Worm (Caenorhabditis elegans) whole organism, L1 larva: ENCODE results near the gene sqv-1.

Experiments
- C16A3.4 ChIP-seq: fragments of 150-350 bp; optimal IDR thresholded peaks from 2 replicates; lab custom pipeline; 2014; ENCODE audit warnings: missing biosample characterization, missing genetic modification characterization
- C34B4.2 ChIP-seq: sonication (generic microtip); optimal IDR thresholded peaks from 2 replicates; lab custom pipeline; 2017; ENCODE audit warnings: mild to moderate bottlenecking, missing genetic modification characterization, missing compliant biosample characterization
- F16B12.6 ChIP-seq: fragments of 150-350 bp; optimal IDR thresholded peaks from 2 replicates; lab custom pipeline; 2014; ENCODE audit warnings: missing biosample characterization, missing genetic modification characterization
- Y116A8C.19 ChIP-seq: sonication (generic microtip); optimal IDR thresholded peaks from 2 replicates; lab custom pipeline; 2016; ENCODE audit warnings: missing compliant biosample characterization, missing genetic modification characterization, borderline replicate concordance
- aha-1 ChIP-seq: fragments of 150-350 bp; optimal IDR thresholded peaks from 2 replicates; lab custom pipeline; 2014; ENCODE audit warnings: missing biosample characterization, missing genetic modification characterization
- aly-2 ChIP-seq: fragments of 150-350 bp; optimal IDR thresholded peaks from 2 replicates; lab custom pipeline; 2014; ENCODE audit warnings: missing biosample characterization, missing genetic modification characterization
- blmp-1 ChIP-seq: fragments of 150-350 bp; optimal IDR thresholded peaks from 2 replicates; lab custom pipeline; 2014; ENCODE audit warnings: missing biosample characterization, missing genetic modification characterization
- ceh-8 ChIP-seq: fragments of 200-800 bp; sonication (Bioruptor generic); optimal IDR thresholded peaks from 2 replicates; lab custom pipeline; 2018; ENCODE audit warnings: mild to moderate bottlenecking, missing genetic modification characterization, moderate library complexity, missing compliant biosample characterization
- ceh-82 ChIP-seq, 3 experiments: fragments of 150-350 bp in 1 of 3; sonication (generic microtip) in 2 of 3; optimal IDR thresholded peaks; 2 replicates each; lab custom pipeline; 2014 to 2017; ENCODE audit warnings: missing biosample characterization in 3 of 3, missing genetic modification characterization in 3 of 3
- ceh-88 ChIP-seq: fragments of 200-800 bp; sonication (Bioruptor generic); IDR thresholded peaks from 2 replicates; pipeline ENCODE4 v1.3.6; 2022; ENCODE audit warnings: missing genetic modification characterization, missing compliant biosample characterization
- ceh-90 ChIP-seq: sonication (generic microtip); optimal IDR thresholded peaks from 2 replicates; lab custom pipeline; 2016; ENCODE audit warnings: missing genetic modification characterization, missing compliant biosample characterization
- ces-1 ChIP-seq: fragments of 150-350 bp; optimal IDR thresholded peaks from 2 replicates; lab custom pipeline; 2014; ENCODE audit warnings: missing biosample characterization, missing genetic modification reagents, missing genetic modification characterization
- dpl-1 ChIP-seq, 3 experiments: fragments of 150-350 bp in 2 of 3; sonication (generic microtip) in 1 of 3; optimal IDR thresholded peaks; 2 replicates each; lab custom pipeline; 2014 to 2017; ENCODE audit warnings: missing biosample characterization in 3 of 3, missing genetic modification characterization in 3 of 3, missing genetic modification reagents in 3 of 3
- dsc-1 ChIP-seq: sonication (generic microtip); optimal IDR thresholded peaks from 2 replicates; lab custom pipeline; 2016; ENCODE audit warnings: mild to moderate bottlenecking, missing genetic modification characterization, missing compliant biosample characterization
- egl-13 ChIP-seq: sonication (generic microtip); optimal IDR thresholded peaks from 2 replicates; lab custom pipeline; 2016; ENCODE audit warnings: missing genotype, missing genetic modification reagents, missing genetic modification characterization, missing compliant biosample characterization
- elt-2 ChIP-seq: sonication (generic microtip); optimal IDR thresholded peaks from 2 replicates; lab custom pipeline; 2016; ENCODE audit warnings: missing genetic modification characterization, mild to moderate bottlenecking, inconsistent platforms, missing compliant biosample characterization, missing genetic modification reagents
- ets-5 ChIP-seq: fragments of 200-800 bp; sonication (Bioruptor generic); IDR thresholded peaks from 2 replicates; pipeline ENCODE4 v1.3.6; 2022; ENCODE audit warnings: missing genetic modification characterization, missing compliant biosample characterization
- fkh-8 ChIP-seq: sonication (generic microtip); optimal IDR thresholded peaks from 2 replicates; lab custom pipeline; 2016; ENCODE audit warnings: mild to moderate bottlenecking, missing genetic modification characterization, missing compliant biosample characterization
- fos-1 ChIP-seq: fragments of 150-350 bp; optimal IDR thresholded peaks from 2 replicates; lab custom pipeline; 2014; ENCODE audit warnings: missing biosample characterization, missing genetic modification characterization
- grh-1 ChIP-seq: fragments of 200-800 bp; sonication (Bioruptor generic); IDR thresholded peaks from 2 replicates; pipeline ENCODE4 v1.3.6; 2022; ENCODE audit warnings: missing genetic modification reagents, missing genetic modification characterization, missing compliant biosample characterization
- hlh-17 ChIP-seq: fragments of 200-800 bp; sonication (Bioruptor generic); optimal IDR thresholded peaks from 2 replicates; lab custom pipeline; 2018; ENCODE audit warnings: missing genetic modification characterization, mild to moderate bottlenecking, missing compliant biosample characterization, moderate library complexity, borderline replicate concordance
- hpl-2 ChIP-seq: fragments of 150-350 bp; optimal IDR thresholded peaks from 2 replicates; lab custom pipeline; 2014; ENCODE audit warnings: missing biosample characterization, missing genetic modification reagents, missing genetic modification characterization
- jun-1 ChIP-seq: fragments of 150-350 bp; optimal IDR thresholded peaks from 2 replicates; lab custom pipeline; 2014; ENCODE audit warnings: missing biosample characterization, missing genetic modification reagents, missing genetic modification characterization
- lin-13 ChIP-seq: fragments of 150-350 bp; optimal IDR thresholded peaks from 2 replicates; lab custom pipeline; 2014; ENCODE audit warnings: missing biosample characterization, missing genetic modification reagents, missing genetic modification characterization
- lin-14 ChIP-seq: fragments of 200-800 bp; sonication (Bioruptor generic); optimal IDR thresholded peaks from 2 replicates; lab custom pipeline; 2018; ENCODE audit warnings: mild to moderate bottlenecking, missing genetic modification characterization, moderate library complexity, missing compliant biosample characterization
- lin-15B ChIP-seq: fragments of 150-350 bp; sonication (generic microtip); optimal IDR thresholded peaks from 3 replicates; lab custom pipeline; 2014; ENCODE audit warnings: missing biosample characterization, missing genetic modification characterization
- lin-35 ChIP-seq, 2 experiments: fragments of 150-350 bp; optimal IDR thresholded peaks; 2 replicates each; lab custom pipeline; 2014; ENCODE audit warnings: missing biosample characterization in 2 of 2, missing genetic modification characterization in 2 of 2, missing genetic modification reagents in 2 of 2
- lin-39 ChIP-seq: fragments of 150-350 bp; optimal IDR thresholded peaks from 2 replicates; lab custom pipeline; 2014; ENCODE audit warnings: missing biosample characterization, missing genetic modification reagents, missing genetic modification characterization
- lsy-2 ChIP-seq, 2 experiments: fragments of 150-350 bp; optimal IDR thresholded peaks; 2 replicates each; lab custom pipeline; 2014; ENCODE audit warnings: missing biosample characterization in 2 of 2, missing genetic modification characterization in 2 of 2
- mdl-1 ChIP-seq, 2 experiments: fragments of 150-350 bp; optimal IDR thresholded peaks; 2 replicates each; lab custom pipeline; 2014 to 2017; ENCODE audit warnings: missing biosample characterization in 2 of 2, missing genetic modification characterization in 2 of 2, inconsistent platforms in 1 of 2
- mep-1 ChIP-seq: fragments of 150-350 bp; optimal IDR thresholded peaks from 2 replicates; lab custom pipeline; 2014; ENCODE audit warnings: missing biosample characterization, missing genetic modification characterization
- nhr-11 ChIP-seq: fragments of 150-350 bp; optimal IDR thresholded peaks from 2 replicates; lab custom pipeline; 2014; ENCODE audit warnings: missing biosample characterization, missing genetic modification characterization
- nhr-12 ChIP-seq: sonication (generic microtip); optimal IDR thresholded peaks from 2 replicates; lab custom pipeline; 2017; ENCODE audit warnings: missing biosample characterization, missing genetic modification characterization
- nhr-19 ChIP-seq: fragments of 200-800 bp; sonication (Bioruptor generic); conservative IDR thresholded peaks from 2 replicates; pipeline ENCODE4 v1.3.6; 2022; ENCODE audit warnings: missing genetic modification characterization, missing compliant biosample characterization
- nhr-20 ChIP-seq: sonication (generic microtip); optimal IDR thresholded peaks from 2 replicates; lab custom pipeline; 2016; ENCODE audit warnings: mild to moderate bottlenecking, missing genetic modification characterization, missing compliant biosample characterization
- nhr-28 ChIP-seq: fragments of 150-350 bp; optimal IDR thresholded peaks from 2 replicates; lab custom pipeline; 2014; ENCODE audit warnings: missing biosample characterization, missing genetic modification characterization
- nhr-76 ChIP-seq: sonication (generic microtip); optimal IDR thresholded peaks from 2 replicates; lab custom pipeline; 2017; ENCODE audit warnings: missing biosample characterization, missing genetic modification characterization
- nhr-77 ChIP-seq: fragments of 150-350 bp; optimal IDR thresholded peaks from 2 replicates; lab custom pipeline; 2014; ENCODE audit warnings: missing biosample characterization, missing genetic modification characterization
- nhr-85 ChIP-seq: sonication (generic microtip); peaks from one replicate; lab custom pipeline; 2016; ENCODE audit warnings: missing genetic modification characterization, inconsistent platforms, missing compliant biosample characterization
- nhr-90 ChIP-seq: sonication (generic microtip); optimal IDR thresholded peaks from 2 replicates; lab custom pipeline; 2016; ENCODE audit warnings: mild to moderate bottlenecking, missing genetic modification characterization, missing compliant biosample characterization; ENCODE audit not compliant: poor library complexity
- pag-3 ChIP-seq: sonication (generic microtip); optimal IDR thresholded peaks from 2 replicates; lab custom pipeline; 2017; ENCODE audit warnings: missing genetic modification characterization, mild to moderate bottlenecking, missing compliant biosample characterization, antibody characterized with exemption, borderline replicate concordance; ENCODE audit not compliant: insufficient read depth
- rnt-1 ChIP-seq: sonication (generic microtip); optimal IDR thresholded peaks from 2 replicates; lab custom pipeline; 2016; ENCODE audit warnings: mild to moderate bottlenecking, missing genetic modification characterization, moderate library complexity, missing compliant biosample characterization
- snu-23 ChIP-seq: sonication (generic microtip); optimal IDR thresholded peaks from 2 replicates; lab custom pipeline; 2016; ENCODE audit warnings: missing genetic modification characterization, missing compliant biosample characterization
- sox-4 ChIP-seq: sonication (generic microtip); optimal IDR thresholded peaks from 2 replicates; lab custom pipeline; 2016; ENCODE audit warnings: missing genetic modification characterization, missing compliant biosample characterization
- sptf-1 ChIP-seq: fragments of 150-350 bp; optimal IDR thresholded peaks from 2 replicates; lab custom pipeline; 2014; ENCODE audit warnings: missing biosample characterization, missing genetic modification characterization
- sup-37 ChIP-seq: fragments of 200-800 bp; sonication (Bioruptor generic); optimal IDR thresholded peaks from 2 replicates; lab custom pipeline; 2018; ENCODE audit warnings: mild to moderate bottlenecking, missing genetic modification characterization, missing compliant biosample characterization
- unc-30 ChIP-seq: sonication (generic microtip); optimal IDR thresholded peaks from 2 replicates; lab custom pipeline; 2017; ENCODE audit warnings: missing biosample characterization, missing genetic modification characterization
- unc-86 ChIP-seq: sonication (generic microtip); optimal IDR thresholded peaks from 2 replicates; lab custom pipeline; 2016; ENCODE audit warnings: missing genetic modification characterization, missing compliant biosample characterization
- unc-98 ChIP-seq: fragments of 200-800 bp; sonication (Bioruptor generic); IDR thresholded peaks from 2 replicates; pipeline ENCODE4 v1.3.6; 2022; ENCODE audit warnings: missing genetic modification characterization, missing compliant biosample characterization
- vab-15 ChIP-seq: sonication (generic microtip); optimal IDR thresholded peaks from 2 replicates; lab custom pipeline; 2017; ENCODE audit warnings: missing genotype, mild to moderate bottlenecking, missing genetic modification characterization, missing compliant biosample characterization
- zag-1 ChIP-seq: fragments of 150-350 bp; optimal IDR thresholded peaks from 2 replicates; lab custom pipeline; 2014; ENCODE audit warnings: missing biosample characterization, missing genetic modification characterization
- ztf-11 ChIP-seq, 2 experiments: sonication (generic microtip); optimal IDR thresholded peaks; 2 replicates each; lab custom pipeline; 2016 to 2017; ENCODE audit warnings: missing genetic modification characterization in 2 of 2, missing biosample characterization in 1 of 2, missing compliant biosample characterization in 1 of 2
- ztf-4 ChIP-seq: fragments of 150-350 bp; optimal IDR thresholded peaks from 2 replicates; lab custom pipeline; 2014; ENCODE audit warnings: missing biosample characterization, missing genetic modification characterization

The sqv-1 gene

ce11 chrIV:8379278-8379677 is 18.4 kb downstream of the sqv-1 start, which contains the start of gene nap-1:
nap-1 (minus strand) TSS chrIV:8379319.
- no peak for TF ChIP-seq nhr-12 (tag; lab: Kevin White, UChicago)
- peak; percentile 48 for TF ChIP-seq dsc-1 (tag; lab: Kevin White, UChicago)
- TF ChIP-seq C34B4.2 (tag; lab: Kevin White, UChicago) = no peak
- no peak for TF ChIP-seq pag-3
- TF ChIP-seq ceh-88 (GFP tag; lab: Robert Waterston, UW) = no peak; the same call in 1 of the 2 replicates
- TF ChIP-seq fos-1 (tag; lab: Kevin White, UChicago) = peak; percentile 45
- TF ChIP-seq ztf-4 (tag; lab: Kevin White, UChicago) = no peak
- TF ChIP-seq nhr-11 (tag; lab: Kevin White, UChicago) = no peak
- TF ChIP-seq unc-30 (tag; lab: Kevin White, UChicago) = no peak
- peak; percentile 77 for TF ChIP-seq blmp-1 (tag; lab: Kevin White, UChicago)
- TF ChIP-seq hpl-2 = no peak
- peak; percentile 58 for TF ChIP-seq lin-15B (tag; lab: Kevin White, UChicago)
- TF ChIP-seq nhr-28 = no peak
- peak; percentile 78 for TF ChIP-seq rnt-1 (tag; lab: Kevin White, UChicago)
- no peak for TF ChIP-seq ceh-8 (GFP tag; lab: Kevin White, UChicago)
- peak; percentile 61 for TF ChIP-seq nhr-90 (tag; lab: Kevin White, UChicago)
- TF ChIP-seq sox-4 (tag; lab: Kevin White, UChicago) = no peak
- no peak for TF ChIP-seq ceh-90 (tag; lab: Kevin White, UChicago)
- no peak for TF ChIP-seq hlh-17 (GFP tag; lab: Kevin White, UChicago)
- peak; percentile 84 to 93 for TF ChIP-seq lsy-2 (tag; optimal IDR thresholded peaks at IDR 0.05; lab: Kevin White, UChicago)
- TF ChIP-seq snu-23 (GFP tag; lab: Kevin White, UChicago) = peak; percentile 87
- TF ChIP-seq mep-1 (tag; lab: Kevin White, UChicago) = peak; percentile 74
- peak; percentile 23 for TF ChIP-seq elt-2
- no peak for TF ChIP-seq zag-1 (tag; lab: Kevin White, UChicago)
- no peak for TF ChIP-seq vab-15 (tag; lab: Kevin White, UChicago)
- no peak for TF ChIP-seq lin-39 (tag; lab: Kevin White, UChicago)
- TF ChIP-seq lin-13 = peak; percentile 81
- no peak for TF ChIP-seq sup-37 (GFP tag; lab: Kevin White, UChicago)
- TF ChIP-seq F16B12.6 = peak; percentile 47
- no peak for TF ChIP-seq ets-5 (GFP tag; lab: Robert Waterston, UW)
- TF ChIP-seq lin-14 (GFP tag; lab: Kevin White, UChicago) = peak; percentile 84
- peak; percentile 79 for TF ChIP-seq nhr-20
- no peak for TF ChIP-seq nhr-76 (tag; lab: Kevin White, UChicago)
- TF ChIP-seq nhr-19 (GFP tag; lab: Robert Waterston, UW) = peak; percentile 76
- TF ChIP-seq sptf-1 (tag; lab: Kevin White, UChicago) = no peak
- TF ChIP-seq egl-13 (tag; lab: Kevin White, UChicago) = peak; percentile 23
- peak; percentile 71 for TF ChIP-seq nhr-85 (tag; lab: Kevin White, UChicago)
- peak; percentile 9 for TF ChIP-seq jun-1 (tag; lab: Kevin White, UChicago)
- peak; percentile 42 for TF ChIP-seq aha-1 (tag; lab: Kevin White, UChicago)
- TF ChIP-seq aly-2 (tag; lab: Kevin White, UChicago) = no peak
- TF ChIP-seq mdl-1 (tag; optimal IDR thresholded peaks at IDR 0.05; lab: Kevin White, UChicago) = peak in 1 of 2 experiments; percentile 58
- peak; percentile 77 to 85 for TF ChIP-seq lin-35 (GFP tag; optimal IDR thresholded peaks at IDR 0.05; lab: Kevin White, UChicago)
- TF ChIP-seq nhr-77 (tag; lab: Kevin White, UChicago) = peak; percentile 61
- TF ChIP-seq grh-1 (GFP tag; lab: Robert Waterston, UW) = no peak
- no peak for TF ChIP-seq ztf-11 (tag; optimal IDR thresholded peaks at IDR 0.05; lab: Kevin White, UChicago)
- no peak for TF ChIP-seq ces-1 (GFP tag; lab: Kevin White, UChicago)
- peak; percentile 58 for TF ChIP-seq unc-86 (tag; lab: Kevin White, UChicago)
- peak; percentile 59 to 78 (median 72) for TF ChIP-seq dpl-1 (GFP tag; optimal IDR thresholded peaks at IDR 0.05; lab: Kevin White, UChicago)
- peak; percentile 69 for TF ChIP-seq fkh-8 (tag; lab: Kevin White, UChicago)
- no peak for TF ChIP-seq unc-98 (GFP tag; lab: Robert Waterston, UW)
- no peak for TF ChIP-seq Y116A8C.19
- peak; percentile 88 for TF ChIP-seq C16A3.4 (tag; lab: Kevin White, UChicago)
- peak; percentile 65 to 86 (median 78) for TF ChIP-seq ceh-82 (tag; optimal IDR thresholded peaks at IDR 0.05; lab: Kevin White, UChicago)
